Worm (Caenorhabditis elegans) whole organism, L1 larva: ENCODE data around the gene fbxa-66.
A peak's percentile ranks its signal among the peaks of the same experiment; 100 is the strongest.

ENCODE experiments used
- C16A3.4 ChIP-seq: fragments of 150-350 bp; optimal IDR thresholded peaks from 2 replicates; lab custom pipeline; 2014; ENCODE audit warnings: missing biosample characterization, missing genetic modification characterization
- C34B4.2 ChIP-seq: sonication (generic microtip); optimal IDR thresholded peaks from 2 replicates; lab custom pipeline; 2017; ENCODE audit warnings: mild to moderate bottlenecking, missing genetic modification characterization, missing compliant biosample characterization
- F16B12.6 ChIP-seq: fragments of 150-350 bp; optimal IDR thresholded peaks from 2 replicates; lab custom pipeline; 2014; ENCODE audit warnings: missing biosample characterization, missing genetic modification characterization
- blmp-1 ChIP-seq: fragments of 150-350 bp; optimal IDR thresholded peaks from 2 replicates; lab custom pipeline; 2014; ENCODE audit warnings: missing biosample characterization, missing genetic modification characterization
- ceh-63 ChIP-seq: fragments of 200-800 bp; sonication (Bioruptor generic); optimal IDR thresholded peaks from 2 replicates; lab custom pipeline; 2018; ENCODE audit warnings: mild to moderate bottlenecking, missing genetic modification characterization, missing compliant biosample characterization
- ceh-82 ChIP-seq, 3 experiments: fragments of 150-350 bp in 1 of 3; sonication (generic microtip) in 2 of 3; optimal IDR thresholded peaks; 2 replicates each; lab custom pipeline; 2014 to 2017; ENCODE audit warnings: missing biosample characterization in 3 of 3, missing genetic modification characterization in 3 of 3
- ceh-90 ChIP-seq: sonication (generic microtip); optimal IDR thresholded peaks from 2 replicates; lab custom pipeline; 2016; ENCODE audit warnings: missing genetic modification characterization, missing compliant biosample characterization
- ces-1 ChIP-seq: fragments of 150-350 bp; optimal IDR thresholded peaks from 2 replicates; lab custom pipeline; 2014; ENCODE audit warnings: missing biosample characterization, missing genetic modification reagents, missing genetic modification characterization
- dpl-1 ChIP-seq, 3 experiments: fragments of 150-350 bp in 2 of 3; sonication (generic microtip) in 1 of 3; optimal IDR thresholded peaks; 2 replicates each; lab custom pipeline; 2014 to 2017; ENCODE audit warnings: missing biosample characterization in 3 of 3, missing genetic modification characterization in 3 of 3, missing genetic modification reagents in 3 of 3
- dsc-1 ChIP-seq: sonication (generic microtip); optimal IDR thresholded peaks from 2 replicates; lab custom pipeline; 2016; ENCODE audit warnings: mild to moderate bottlenecking, missing genetic modification characterization, missing compliant biosample characterization
- efl-1 ChIP-seq, 4 experiments: fragments of 150-350 bp; optimal IDR thresholded peaks in 3 of 4; peaks in 1 of 4; 1 replicate in 1 of 4; 2 replicates in 3 of 4; lab custom pipeline; 2014; ENCODE audit warnings: missing biosample characterization in 2 of 4, missing genetic modification characterization in 2 of 4, missing genetic modification reagents in 2 of 4
- efl-3 ChIP-seq: fragments of 200-800 bp; sonication (Bioruptor generic); optimal IDR thresholded peaks from 2 replicates; lab custom pipeline; 2018; ENCODE audit warnings: mild to moderate bottlenecking, missing genetic modification characterization, missing compliant biosample characterization
- elt-3 ChIP-seq, 6 experiments: fragments of 150-350 bp in 1 of 6; sonication (generic microtip); optimal IDR thresholded peaks; 2 replicates each; lab custom pipeline; 2017 to 2018; ENCODE audit warnings: missing biosample characterization in 6 of 6, missing genetic modification characterization in 6 of 6, inconsistent platforms in 1 of 6
- fkh-10 ChIP-seq: sonication (generic microtip); optimal IDR thresholded peaks from 2 replicates; lab custom pipeline; 2017; ENCODE audit warnings: missing biosample characterization, missing genetic modification reagents, missing genetic modification characterization
- fkh-4 ChIP-seq: sonication (generic microtip); optimal IDR thresholded peaks from 2 replicates; lab custom pipeline; 2016; ENCODE audit warnings: missing compliant biosample characterization, missing genetic modification characterization, borderline replicate concordance
- fkh-8 ChIP-seq: sonication (generic microtip); optimal IDR thresholded peaks from 2 replicates; lab custom pipeline; 2016; ENCODE audit warnings: mild to moderate bottlenecking, missing genetic modification characterization, missing compliant biosample characterization
- fos-1 ChIP-seq: fragments of 150-350 bp; optimal IDR thresholded peaks from 2 replicates; lab custom pipeline; 2014; ENCODE audit warnings: missing biosample characterization, missing genetic modification characterization
- grh-1 ChIP-seq: fragments of 200-800 bp; sonication (Bioruptor generic); IDR thresholded peaks from 2 replicates; pipeline ENCODE4 v1.3.6; 2022; ENCODE audit warnings: missing genetic modification reagents, missing genetic modification characterization, missing compliant biosample characterization
- hlh-17 ChIP-seq: fragments of 200-800 bp; sonication (Bioruptor generic); optimal IDR thresholded peaks from 2 replicates; lab custom pipeline; 2018; ENCODE audit warnings: missing genetic modification characterization, mild to moderate bottlenecking, missing compliant biosample characterization, moderate library complexity, borderline replicate concordance
- hpl-2 ChIP-seq: fragments of 150-350 bp; optimal IDR thresholded peaks from 2 replicates; lab custom pipeline; 2014; ENCODE audit warnings: missing biosample characterization, missing genetic modification reagents, missing genetic modification characterization
- isw-1 ChIP-seq: fragments of 200-800 bp; sonication (Bioruptor generic); IDR thresholded peaks from 2 replicates; pipeline ENCODE4 v1.3.6; 2022; ENCODE audit warnings: missing genetic modification characterization, missing compliant biosample characterization
- jun-1 ChIP-seq: fragments of 150-350 bp; optimal IDR thresholded peaks from 2 replicates; lab custom pipeline; 2014; ENCODE audit warnings: missing biosample characterization, missing genetic modification reagents, missing genetic modification characterization
- lin-13 ChIP-seq: fragments of 150-350 bp; optimal IDR thresholded peaks from 2 replicates; lab custom pipeline; 2014; ENCODE audit warnings: missing biosample characterization, missing genetic modification reagents, missing genetic modification characterization
- lin-15B ChIP-seq: fragments of 150-350 bp; sonication (generic microtip); optimal IDR thresholded peaks from 3 replicates; lab custom pipeline; 2014; ENCODE audit warnings: missing biosample characterization, missing genetic modification characterization
- lin-35 ChIP-seq, 2 experiments: fragments of 150-350 bp; optimal IDR thresholded peaks; 2 replicates each; lab custom pipeline; 2014; ENCODE audit warnings: missing biosample characterization in 2 of 2, missing genetic modification characterization in 2 of 2, missing genetic modification reagents in 2 of 2
- lir-3 ChIP-seq: sonication (generic microtip); optimal IDR thresholded peaks from 2 replicates; lab custom pipeline; 2016; ENCODE audit warnings: mild to moderate bottlenecking, missing genetic modification characterization, moderate library complexity, missing compliant biosample characterization; ENCODE audit not compliant: poor library complexity
- lsy-2 ChIP-seq, 2 experiments: fragments of 150-350 bp; optimal IDR thresholded peaks; 2 replicates each; lab custom pipeline; 2014; ENCODE audit warnings: missing biosample characterization in 2 of 2, missing genetic modification characterization in 2 of 2
- mdl-1 ChIP-seq, 2 experiments: fragments of 150-350 bp; optimal IDR thresholded peaks; 2 replicates each; lab custom pipeline; 2014 to 2017; ENCODE audit warnings: missing biosample characterization in 2 of 2, missing genetic modification characterization in 2 of 2, inconsistent platforms in 1 of 2
- mef-2 ChIP-seq: fragments of 150-350 bp; optimal IDR thresholded peaks from 2 replicates; lab custom pipeline; 2014; ENCODE audit warnings: missing biosample characterization, missing genetic modification characterization
- mep-1 ChIP-seq: fragments of 150-350 bp; optimal IDR thresholded peaks from 2 replicates; lab custom pipeline; 2014; ENCODE audit warnings: missing biosample characterization, missing genetic modification characterization
- nhr-11 ChIP-seq: fragments of 150-350 bp; optimal IDR thresholded peaks from 2 replicates; lab custom pipeline; 2014; ENCODE audit warnings: missing biosample characterization, missing genetic modification characterization
- nhr-12 ChIP-seq: sonication (generic microtip); optimal IDR thresholded peaks from 2 replicates; lab custom pipeline; 2017; ENCODE audit warnings: missing biosample characterization, missing genetic modification characterization
- nhr-20 ChIP-seq: sonication (generic microtip); optimal IDR thresholded peaks from 2 replicates; lab custom pipeline; 2016; ENCODE audit warnings: mild to moderate bottlenecking, missing genetic modification characterization, missing compliant biosample characterization
- nhr-237 ChIP-seq: fragments of 150-350 bp; optimal IDR thresholded peaks from 2 replicates; lab custom pipeline; 2014; ENCODE audit warnings: missing biosample characterization, missing genetic modification characterization
- nhr-76 ChIP-seq: sonication (generic microtip); optimal IDR thresholded peaks from 2 replicates; lab custom pipeline; 2017; ENCODE audit warnings: missing biosample characterization, missing genetic modification characterization
- nhr-84 ChIP-seq: sonication (generic microtip); optimal IDR thresholded peaks from 2 replicates; lab custom pipeline; 2017; ENCODE audit warnings: missing biosample characterization, missing genetic modification characterization
- nhr-85 ChIP-seq: sonication (generic microtip); peaks from one replicate; lab custom pipeline; 2016; ENCODE audit warnings: missing genetic modification characterization, inconsistent platforms, missing compliant biosample characterization
- nhr-90 ChIP-seq: sonication (generic microtip); optimal IDR thresholded peaks from 2 replicates; lab custom pipeline; 2016; ENCODE audit warnings: mild to moderate bottlenecking, missing genetic modification characterization, missing compliant biosample characterization; ENCODE audit not compliant: poor library complexity
- pag-3 ChIP-seq: sonication (generic microtip); optimal IDR thresholded peaks from 2 replicates; lab custom pipeline; 2017; ENCODE audit warnings: missing genetic modification characterization, mild to moderate bottlenecking, missing compliant biosample characterization, antibody characterized with exemption, borderline replicate concordance; ENCODE audit not compliant: insufficient read depth
- pax-3 ChIP-seq: fragments of 200-800 bp; sonication (Bioruptor generic); optimal IDR thresholded peaks from 2 replicates; lab custom pipeline; 2018; ENCODE audit warnings: mild to moderate bottlenecking, missing genetic modification characterization, moderate library complexity, missing compliant biosample characterization
- pqm-1 ChIP-seq: sonication (generic microtip); optimal IDR thresholded peaks from 3 replicates; lab custom pipeline; 2017; ENCODE audit warnings: missing biosample characterization, missing genetic modification characterization
- rnt-1 ChIP-seq: sonication (generic microtip); optimal IDR thresholded peaks from 2 replicates; lab custom pipeline; 2016; ENCODE audit warnings: mild to moderate bottlenecking, missing genetic modification characterization, moderate library complexity, missing compliant biosample characterization
- skn-1 ChIP-seq: fragments of 150-350 bp; optimal IDR thresholded peaks from 2 replicates; lab custom pipeline; 2014; ENCODE audit warnings: missing biosample characterization, missing genetic modification characterization
- snpc-4 ChIP-seq: fragments of 150-350 bp; optimal IDR thresholded peaks from 2 replicates; lab custom pipeline; 2014; ENCODE audit warnings: missing biosample characterization, missing genetic modification characterization
- sptf-1 ChIP-seq: fragments of 150-350 bp; optimal IDR thresholded peaks from 2 replicates; lab custom pipeline; 2014; ENCODE audit warnings: missing biosample characterization, missing genetic modification characterization
- swsn-7 ChIP-seq: sonication (generic microtip); optimal IDR thresholded peaks from 2 replicates; lab custom pipeline; 2016; ENCODE audit warnings: missing genetic modification characterization, missing compliant biosample characterization
- tlp-1 ChIP-seq: fragments of 150-350 bp; optimal IDR thresholded peaks from 2 replicates; lab custom pipeline; 2014; ENCODE audit warnings: missing biosample characterization, missing genetic modification characterization
- unc-130 ChIP-seq: fragments of 150-350 bp; optimal IDR thresholded peaks from 2 replicates; lab custom pipeline; 2017; ENCODE audit warnings: missing biosample characterization, missing genetic modification characterization, inconsistent platforms
- unc-30 ChIP-seq: sonication (generic microtip); optimal IDR thresholded peaks from 2 replicates; lab custom pipeline; 2017; ENCODE audit warnings: missing biosample characterization, missing genetic modification characterization
- unc-98 ChIP-seq: fragments of 200-800 bp; sonication (Bioruptor generic); IDR thresholded peaks from 2 replicates; pipeline ENCODE4 v1.3.6; 2022; ENCODE audit warnings: missing genetic modification characterization, missing compliant biosample characterization
- vab-15 ChIP-seq: sonication (generic microtip); optimal IDR thresholded peaks from 2 replicates; lab custom pipeline; 2017; ENCODE audit warnings: missing genotype, mild to moderate bottlenecking, missing genetic modification characterization, missing compliant biosample characterization
- xbp-1 ChIP-seq: sonication (generic microtip); optimal IDR thresholded peaks from 2 replicates; lab custom pipeline; 2016; ENCODE audit warnings: missing genetic modification characterization, missing compliant biosample characterization

The fbxa-66 gene

ce11 chrIII:2313985-2314494 is at the start of gene fbxa-66, which contains the start of gene iffb-1:
Gene fbxa-66 (minus strand): TSS chrIII:2314035.
Gene iffb-1 (plus strand): TSS chrIII:2314436.
- TF ChIP-seq ceh-90 (tag; lab: Kevin White, UChicago) (no peak), swsn-7 (tag; lab: Kevin White, UChicago) (no peak), C16A3.4 (no peak), rnt-1 (tag; lab: Kevin White, UChicago) (no peak), skn-1 (tag; lab: Kevin White, UChicago) (peak; percentile 9), nhr-85 (peak; percentile 51), efl-1 (optimal IDR thresholded peaks at IDR 0.05; lab: Kevin White, UChicago) (peak; percentile 42 to 62), efl-1 (GFP tag; optimal IDR thresholded peaks at IDR 0.05 in 1 of 2; lab: Kevin White, UChicago) (peak; percentile 65 to 95), F16B12.6 (tag; lab: Kevin White, UChicago) (peak; percentile 85), fkh-8 (no peak), snpc-4 (tag; lab: Kevin White, UChicago) (no peak), hpl-2 (no peak), efl-3 (GFP tag; lab: Kevin White, UChicago) (no peak), nhr-20 (tag; lab: Kevin White, UChicago) (no peak), nhr-76 (tag; lab: Kevin White, UChicago) (no peak), lir-3 (no peak), nhr-12 (tag; lab: Kevin White, UChicago) (no peak), nhr-84 (tag; lab: Kevin White, UChicago) (no peak), fos-1 (tag; lab: Kevin White, UChicago) (no peak), unc-30 (no peak), fkh-10 (GFP tag; lab: Kevin White, UChicago) (no peak), dpl-1 (GFP tag; optimal IDR thresholded peaks at IDR 0.05; lab: Kevin White, UChicago) (peak; percentile 25 to 70 (median 55)), lsy-2 (tag; optimal IDR thresholded peaks at IDR 0.05; lab: Kevin White, UChicago) (peak; percentile 39 to 47), lin-35 (GFP tag; optimal IDR thresholded peaks at IDR 0.05; lab: Kevin White, UChicago) (peak; percentile 37 to 55), unc-130 (tag; lab: Kevin White, UChicago) (no peak), vab-15 (tag; lab: Kevin White, UChicago) (no peak), dsc-1 (tag; lab: Kevin White, UChicago) (no peak), grh-1 (GFP tag; lab: Robert Waterston, UW) (no peak), pax-3 (tag; lab: Kevin White, UChicago) (no peak), mdl-1 (tag; optimal IDR thresholded peaks at IDR 0.05; lab: Kevin White, UChicago) (no peak), nhr-237 (tag; lab: Kevin White, UChicago) (no peak), elt-3 (tag; optimal IDR thresholded peaks at IDR 0.05; lab: Kevin White, UChicago) (no peak), nhr-11 (tag; lab: Kevin White, UChicago) (no peak), sptf-1 (tag; lab: Kevin White, UChicago) (no peak), mef-2 (tag; lab: Kevin White, UChicago) (no peak), blmp-1 (tag; lab: Kevin White, UChicago) (no peak), unc-98 (GFP tag; lab: Robert Waterston, UW) (no peak), ceh-63 (no peak), pqm-1 (tag; lab: Kevin White, UChicago) (no peak), ceh-82 (tag; optimal IDR thresholded peaks at IDR 0.05; lab: Kevin White, UChicago) (peak in 1 of 3 experiments; percentile 30), C34B4.2 (no peak), lin-13 (no peak), jun-1 (tag; lab: Kevin White, UChicago) (no peak), lin-15B (tag; lab: Kevin White, UChicago) (no peak), hlh-17 (no peak), mep-1 (tag; lab: Kevin White, UChicago) (peak; percentile 51), isw-1 (0 out of 2 replicates have a peak, but pooled peaks have one; percentile 4), tlp-1 (no peak), nhr-90 (tag; lab: Kevin White, UChicago) (no peak), fkh-4 (tag; lab: Kevin White, UChicago) (no peak), xbp-1 (tag; lab: Kevin White, UChicago) (peak; percentile 2), pag-3 (tag; lab: Kevin White, UChicago) (no peak), ces-1 (GFP tag; lab: Kevin White, UChicago) (no peak)
- TF ChIP-seq, all 84 proteins: peak for 11
